Fruit fly (Drosophila melanogaster): ENCODE data around the gene CG43115.

CG43115 gene

dm6 chrX:6074845-6075244 lies 8.6 kb upstream of the CG43115 start, which contains the start of gene Tsp5D (continued):
- TF ChIP-seq CG1832 (GFP tag; optimal IDR thresholded peaks at IDR 0.05) (no peak), CG10209 (GFP tag; optimal IDR thresholded peaks at IDR 0.05) (peak; percentile 90), peb (GFP tag; IDR thresholded peaks at IDR 0.05) (peak; percentile 87), bab2 (GFP tag; optimal IDR thresholded peaks at IDR 0.05) (peak; percentile 19), ash1 (GFP tag; optimal IDR thresholded peaks at IDR 0.05) (no peak), fd102C (GFP tag; optimal IDR thresholded peaks at IDR 0.05) (peak; percentile 14), Oaz (GFP tag; IDR thresholded peaks at IDR 0.05) (peak; percentile 93), D (optimal IDR thresholded peaks at IDR 0.05) (no peak), D (GFP tag; optimal IDR thresholded peaks at IDR 0.05) (peak; percentile 96), sr (GFP tag; IDR thresholded peaks at IDR 0.05) (peak; percentile 82), Aef1 (GFP tag; IDR thresholded peaks at IDR 0.05) (peak; percentile 92), CG7745 (tag; optimal IDR thresholded peaks at IDR 0.05) (no peak), CG2129 (GFP tag; IDR thresholded peaks at IDR 0.05; ENCODE audit: partially characterized antibody) (no peak), CG8924 (tag; optimal IDR thresholded peaks at IDR 0.05) (peak; percentile 92), scrt (GFP tag; optimal IDR thresholded peaks at IDR 0.05) (peak; percentile 83), CG3163 (GFP tag; optimal IDR thresholded peaks at IDR 0.05) (no peak), fru (optimal IDR thresholded peaks at IDR 0.05) (no peak), dm (GFP tag; optimal IDR thresholded peaks at IDR 0.05) (no peak), grn (GFP tag; optimal IDR thresholded peaks at IDR 0.05) (no peak), CG17359 (tag; optimal IDR thresholded peaks at IDR 0.05) (peak; percentile 98), CG11723 (GFP tag; optimal IDR thresholded peaks at IDR 0.05) (peak; percentile 85), jumu (GFP tag; optimal IDR thresholded peaks at IDR 0.05) (no peak), CG17385 (GFP tag; optimal IDR thresholded peaks at IDR 0.05) (peak; percentile 91), HLH3B (GFP tag; IDR thresholded peaks at IDR 0.05) (peak; percentile 98), CG8281 (tag; optimal IDR thresholded peaks at IDR 0.05) (peak; percentile 73), tin (GFP tag; optimal IDR thresholded peaks at IDR 0.05) (peak; percentile 88), CG15514 (GFP tag; optimal IDR thresholded peaks at IDR 0.05) (peak; percentile 60), so (GFP tag; IDR thresholded peaks at IDR 0.05) (peak; percentile 96), chinmo (GFP tag; IDR thresholded peaks at IDR 0.05; ENCODE audit: partially characterized antibody) (0 out of 4 replicates have a peak, but pooled peaks have one; percentile 45), HLH54F (GFP tag; optimal IDR thresholded peaks at IDR 0.05) (peak; percentile 38), Neu2 (GFP tag; optimal IDR thresholded peaks at IDR 0.05; ENCODE audit: borderline replicate concordance) (no peak), Mes4 (GFP tag; optimal IDR thresholded peaks at IDR 0.05) (no peak), crol (GFP tag; IDR thresholded peaks at IDR 0.05) (peak; percentile 54; the same call in 1 of the 2 replicates), CG3995 (GFP tag; optimal IDR thresholded peaks at IDR 0.05) (no peak), CG15269 (tag; optimal IDR thresholded peaks at IDR 0.05) (peak; percentile 93), CG8765 (GFP tag; IDR thresholded peaks at IDR 0.05) (no peak; the same call in 1 of the 2 replicates), wek (GFP tag; optimal IDR thresholded peaks at IDR 0.05) (peak; percentile 75), Nf-YC (tag; optimal IDR thresholded peaks at IDR 0.05) (peak; percentile 71), Doc3 (GFP tag; IDR thresholded peaks at IDR 0.05; ENCODE audit: partially characterized antibody) (no peak), nau (GFP tag; optimal IDR thresholded peaks at IDR 0.05) (peak; percentile 90), slbo (GFP tag; IDR thresholded peaks at IDR 0.05) (peak; percentile 90), sc (optimal IDR thresholded peaks at IDR 0.05) (no peak), sc (GFP tag; optimal IDR thresholded peaks at IDR 0.05) (peak; percentile 92), toy (GFP tag; IDR thresholded peaks at IDR 0.05) (peak; percentile 74), ro (GFP tag; IDR thresholded peaks at IDR 0.05) (peak; percentile 90), H2.0 (GFP tag; IDR thresholded peaks at IDR 0.05) (peak; percentile 95), Abd-B (GFP tag; optimal IDR thresholded peaks at IDR 0.05) (peak; percentile 66), Hsf (GFP tag; optimal IDR thresholded peaks at IDR 0.05) (peak; percentile 61), dpn (GFP tag; optimal IDR thresholded peaks at IDR 0.05) (peak; percentile 31 to 89), mam (GFP tag; optimal IDR thresholded peaks at IDR 0.05) (peak; percentile 7), Side (GFP tag; optimal IDR thresholded peaks at IDR 0.05) (peak; percentile 4), Pdp1 (GFP tag; optimal IDR thresholded peaks at IDR 0.05) (peak; percentile 29 to 43)

Measured in whole organism, embryonic.